Fruit fly (Drosophila melanogaster): ENCODE measurements around the gene CG34008.

CG34008 gene

DNA sequence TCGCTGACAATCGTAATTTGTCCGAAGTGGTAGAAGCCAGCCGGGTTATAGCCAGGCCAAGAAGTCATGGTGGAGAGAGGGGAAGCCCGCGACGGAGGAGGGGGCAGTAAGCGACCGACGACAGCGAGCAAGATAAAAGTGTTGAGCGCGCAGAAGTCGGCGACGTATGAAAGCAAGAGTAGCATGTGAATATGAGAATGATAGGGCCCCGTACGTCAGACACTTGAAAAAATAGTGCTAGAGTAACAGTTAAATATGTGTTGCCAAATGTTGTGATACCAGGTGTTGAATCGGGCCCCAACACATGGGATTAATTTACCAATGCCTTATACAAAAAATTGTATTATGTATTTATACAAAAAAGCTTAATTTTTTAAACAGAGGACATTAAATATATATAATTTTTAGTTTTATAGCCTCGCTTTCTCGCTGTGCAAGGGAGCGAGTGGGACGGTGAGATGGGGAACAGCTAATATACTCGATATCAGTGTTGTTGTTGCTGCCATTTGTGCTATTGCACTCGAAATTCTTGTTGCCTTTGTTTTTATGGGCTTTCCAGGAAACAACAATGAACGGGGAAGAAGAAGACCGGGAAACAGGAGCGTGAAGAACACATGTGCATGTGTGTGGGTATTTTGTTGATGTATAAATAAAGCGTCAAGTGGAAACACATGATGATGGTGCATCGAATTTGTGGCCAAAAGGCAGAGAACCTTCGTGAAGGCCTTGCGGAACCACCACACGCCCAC lies 31.3 kb downstream of the CG34008 start:
- peak; percentile 87 for TF ChIP-seq CG7045 (GFP tag; optimal IDR thresholded peaks at IDR 0.05)
- peak; percentile 44 for TF ChIP-seq Hr96 (GFP tag; optimal IDR thresholded peaks at IDR 0.05)
- peak; percentile 63 for TF ChIP-seq toe (GFP tag; optimal IDR thresholded peaks at IDR 0.05)
- peak; percentile 85 for TF ChIP-seq bab1 (GFP tag; optimal IDR thresholded peaks at IDR 0.05)
- TF ChIP-seq CG1620 (GFP tag; optimal IDR thresholded peaks at IDR 0.05), result peak; percentile 79
- peak; percentile 91 for TF ChIP-seq CG33017 (tag; optimal IDR thresholded peaks at IDR 0.05)
- TF ChIP-seq kay (GFP tag; ENCODE audit: borderline replicate concordance), result peak; percentile 65
- peak; percentile 90 for TF ChIP-seq CG11617 (GFP tag; optimal IDR thresholded peaks at IDR 0.05)
- peak; percentile 20 for TF ChIP-seq ovo (GFP tag; optimal IDR thresholded peaks at IDR 0.05)
- TF ChIP-seq cic (GFP tag; optimal IDR thresholded peaks at IDR 0.05), result peak; percentile 75
- TF ChIP-seq Mnt (GFP tag; optimal IDR thresholded peaks at IDR 0.05), result peak; percentile 77
- TF ChIP-seq CG12768 (GFP tag; optimal IDR thresholded peaks at IDR 0.05), result peak; percentile 85
- no peak for TF ChIP-seq Crg-1 (GFP tag; optimal IDR thresholded peaks at IDR 0.05)
- TF ChIP-seq Clk (GFP tag; optimal IDR thresholded peaks at IDR 0.05), result peak; percentile 78
- peak; percentile 77 for TF ChIP-seq CG5204 (GFP tag; optimal IDR thresholded peaks at IDR 0.05)
- TF ChIP-seq pad (GFP tag; optimal IDR thresholded peaks at IDR 0.05), result peak; percentile 80
- TF ChIP-seq CG7101 (tag; optimal IDR thresholded peaks at IDR 0.05), result peak; percentile 86
- peak; percentile 97 for TF ChIP-seq tj (GFP tag; optimal IDR thresholded peaks at IDR 0.05)
- TF ChIP-seq cnc (optimal IDR thresholded peaks at IDR 0.05), result no peak
- peak; percentile 86 for TF ChIP-seq CG14711 (tag; optimal IDR thresholded peaks at IDR 0.05)

DNA sequence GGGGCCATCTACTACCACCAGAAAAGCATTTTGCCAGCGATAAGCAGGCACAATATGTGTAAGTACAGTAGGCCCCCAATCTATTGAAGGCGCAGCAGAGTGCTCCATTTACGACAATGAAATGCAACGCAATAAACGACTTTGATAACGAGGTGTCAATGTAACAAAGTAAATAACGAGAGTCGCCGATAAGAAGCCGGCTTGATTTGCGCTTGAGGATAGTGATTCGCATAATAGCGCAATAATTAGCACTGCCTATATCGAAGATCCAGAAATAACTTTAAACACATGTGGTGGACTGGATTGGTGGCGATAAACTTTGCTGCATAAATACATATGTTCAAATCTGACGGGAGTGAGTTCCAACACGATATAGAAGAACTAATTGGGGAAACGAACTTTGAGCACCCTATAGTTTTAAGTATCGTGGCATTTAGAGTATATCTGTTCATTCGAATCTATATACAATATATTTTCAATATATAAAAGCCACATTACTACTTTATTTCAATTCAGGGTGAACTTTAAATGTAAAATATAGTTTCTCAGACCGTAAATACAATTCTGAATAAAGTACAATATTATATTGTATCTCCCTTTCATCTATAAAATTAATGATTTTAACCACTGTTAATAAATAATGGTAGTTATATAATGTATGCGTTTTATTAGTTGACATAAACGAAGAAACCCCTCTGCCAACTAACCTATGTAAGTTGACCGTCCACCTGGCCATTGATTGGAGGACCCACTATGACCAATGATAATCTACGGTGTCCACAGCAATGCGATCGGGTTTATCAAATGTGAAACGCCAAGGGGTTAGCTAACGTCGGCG lies 32.1 kb downstream of the CG34008 start:
- TF ChIP-seq ovo (GFP tag; optimal IDR thresholded peaks at IDR 0.05) (peak; percentile 29), cic (GFP tag; optimal IDR thresholded peaks at IDR 0.05) (peak; percentile 92), pad (GFP tag; optimal IDR thresholded peaks at IDR 0.05) (peak; percentile 7), tj (GFP tag; optimal IDR thresholded peaks at IDR 0.05) (no peak), CG11617 (GFP tag; optimal IDR thresholded peaks at IDR 0.05) (no peak), toe (GFP tag; optimal IDR thresholded peaks at IDR 0.05) (peak; percentile 36), Mnt (GFP tag; optimal IDR thresholded peaks at IDR 0.05) (peak; percentile 71), Hr96 (GFP tag; optimal IDR thresholded peaks at IDR 0.05) (no peak), CG33017 (tag; optimal IDR thresholded peaks at IDR 0.05) (peak; percentile 60), CG12768 (GFP tag; optimal IDR thresholded peaks at IDR 0.05) (peak; percentile 63), CG14711 (tag; optimal IDR thresholded peaks at IDR 0.05) (no peak), Crg-1 (GFP tag; optimal IDR thresholded peaks at IDR 0.05) (no peak), kay (GFP tag; ENCODE audit: borderline replicate concordance) (peak; percentile 64), Clk (GFP tag; optimal IDR thresholded peaks at IDR 0.05) (peak; percentile 63), CG7101 (tag; optimal IDR thresholded peaks at IDR 0.05) (peak; percentile 24), cnc (optimal IDR thresholded peaks at IDR 0.05) (no peak), CG7045 (GFP tag; optimal IDR thresholded peaks at IDR 0.05) (peak; percentile 60), CG5204 (GFP tag; optimal IDR thresholded peaks at IDR 0.05) (no peak), CG1620 (GFP tag; optimal IDR thresholded peaks at IDR 0.05) (no peak), bab1 (GFP tag; optimal IDR thresholded peaks at IDR 0.05) (no peak)

DNA sequence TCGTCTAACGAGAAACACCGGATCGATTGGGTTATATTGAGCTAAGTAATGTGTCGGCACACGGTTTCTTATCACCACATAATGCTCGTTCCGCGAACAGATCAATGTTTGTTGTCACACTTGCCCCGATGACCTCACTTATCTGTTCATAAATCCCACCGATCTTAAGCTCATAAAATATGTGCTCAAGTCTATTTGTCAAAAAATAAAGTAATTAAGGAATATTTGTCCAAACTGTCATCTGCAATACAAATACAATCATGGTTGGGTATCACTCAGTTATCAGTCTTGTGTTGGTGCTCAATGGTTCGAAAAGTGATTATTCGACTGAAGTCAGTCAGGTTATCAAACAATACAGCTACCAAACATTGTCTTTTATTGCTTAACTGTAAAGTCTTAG lies 33.1 kb downstream of the CG34008 start:
- TF ChIP-seq Hr96 (GFP tag; optimal IDR thresholded peaks at IDR 0.05) (no peak), cnc (optimal IDR thresholded peaks at IDR 0.05) (no peak), CG5204 (GFP tag; optimal IDR thresholded peaks at IDR 0.05) (no peak), CG33017 (tag; optimal IDR thresholded peaks at IDR 0.05) (no peak), bab1 (GFP tag; optimal IDR thresholded peaks at IDR 0.05) (no peak), CG7045 (GFP tag; optimal IDR thresholded peaks at IDR 0.05) (no peak), tj (GFP tag; optimal IDR thresholded peaks at IDR 0.05) (no peak), Clk (GFP tag; optimal IDR thresholded peaks at IDR 0.05) (no peak), kay (GFP tag; ENCODE audit: borderline replicate concordance) (no peak), toe (GFP tag; optimal IDR thresholded peaks at IDR 0.05) (no peak), CG7101 (tag; optimal IDR thresholded peaks at IDR 0.05) (no peak), CG14711 (tag; optimal IDR thresholded peaks at IDR 0.05) (no peak), CG12768 (GFP tag; optimal IDR thresholded peaks at IDR 0.05) (no peak), cic (GFP tag; optimal IDR thresholded peaks at IDR 0.05) (no peak), CG11617 (GFP tag; optimal IDR thresholded peaks at IDR 0.05) (no peak), ovo (GFP tag; optimal IDR thresholded peaks at IDR 0.05) (no peak), CG1620 (GFP tag; optimal IDR thresholded peaks at IDR 0.05) (no peak), Crg-1 (GFP tag; optimal IDR thresholded peaks at IDR 0.05) (no peak), pad (GFP tag; optimal IDR thresholded peaks at IDR 0.05) (no peak), Mnt (GFP tag; optimal IDR thresholded peaks at IDR 0.05) (no peak)

DNA sequence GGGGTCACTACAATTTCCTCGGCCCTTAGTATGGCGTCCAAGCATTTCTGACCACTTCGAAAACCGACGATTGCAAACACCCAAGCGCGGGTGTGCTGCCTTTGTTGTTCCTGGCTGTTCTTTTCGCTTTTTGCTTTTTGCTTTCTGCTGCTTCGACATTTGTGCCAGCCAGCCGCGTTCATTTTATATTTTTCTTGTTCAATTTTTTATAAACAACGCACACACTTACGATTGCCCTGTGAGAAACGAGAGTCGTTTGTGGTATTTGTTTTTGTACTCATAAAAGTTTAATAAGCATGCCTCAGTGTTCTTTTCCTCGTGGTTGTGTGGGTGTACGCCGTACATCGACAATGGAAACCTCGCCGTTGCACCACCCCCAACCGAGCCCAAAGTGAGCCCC lies 33.6 kb downstream of the CG34008 start:
- TF ChIP-seq Clk (GFP tag; optimal IDR thresholded peaks at IDR 0.05), result no peak
- TF ChIP-seq bab1 (GFP tag; optimal IDR thresholded peaks at IDR 0.05), result no peak
- TF ChIP-seq CG7045 (GFP tag; optimal IDR thresholded peaks at IDR 0.05), result no peak
- no peak for TF ChIP-seq pad (GFP tag; optimal IDR thresholded peaks at IDR 0.05)
- TF ChIP-seq CG12768 (GFP tag; optimal IDR thresholded peaks at IDR 0.05), result no peak
- TF ChIP-seq tj (GFP tag; optimal IDR thresholded peaks at IDR 0.05), result peak; percentile 76
- TF ChIP-seq Crg-1 (GFP tag; optimal IDR thresholded peaks at IDR 0.05), result no peak
- TF ChIP-seq Mnt (GFP tag; optimal IDR thresholded peaks at IDR 0.05), result no peak
- no peak for TF ChIP-seq toe (GFP tag; optimal IDR thresholded peaks at IDR 0.05)
- no peak for TF ChIP-seq cnc (optimal IDR thresholded peaks at IDR 0.05)
- no peak for TF ChIP-seq CG7101 (tag; optimal IDR thresholded peaks at IDR 0.05)
- TF ChIP-seq CG14711 (tag; optimal IDR thresholded peaks at IDR 0.05), result no peak
- no peak for TF ChIP-seq ovo (GFP tag; optimal IDR thresholded peaks at IDR 0.05)
- no peak for TF ChIP-seq CG1620 (GFP tag; optimal IDR thresholded peaks at IDR 0.05)
- TF ChIP-seq kay (GFP tag; ENCODE audit: borderline replicate concordance), result no peak
- peak; percentile 14 for TF ChIP-seq cic (GFP tag; optimal IDR thresholded peaks at IDR 0.05)

Measured in whole organism, adult.